Fruit fly (Drosophila melanogaster) whole organism, pupa: Measurements from ENCODE around the gene Atet.

ENCODE experiments used
- CG13204 ChIP-seq: fragments of 200-800 bp; sonication (Bioruptor generic); optimal IDR thresholded peaks from 2 replicates; lab custom pipeline; 2018; ENCODE audit warnings: missing biosample characterization, mild to moderate bottlenecking, missing genetic modification characterization, moderate library complexity
- EcR ChIP-seq: fragments of 200-800 bp; sonication (Bioruptor generic); optimal IDR thresholded peaks from 3 replicates; lab custom pipeline; 2019; ENCODE audit warnings: missing biosample characterization, missing genetic modification characterization, mild to moderate bottlenecking, moderate library complexity, missing genetic modification reagents

dm6 chr2L:4334971-4335436 is 1.3 kb downstream of the Atet start:
- TF ChIP-seq EcR (GFP tag; lab: Kevin White, UChicago) (no peak), CG13204 (GFP tag; lab: Kevin White, UChicago) (no peak)
